Worm (Caenorhabditis elegans) whole organism, L4/young adult: ENCODE measurements around the gene asp-3.

Experiments used
- W03F9.2 ChIP-seq: fragments of 150-350 bp; optimal IDR thresholded peaks from 2 replicates; lab custom pipeline; 2014; ENCODE audit warnings: missing biosample characterization, missing genetic modification characterization
- dao-5 ChIP-seq: sonication (generic microtip); optimal IDR thresholded peaks from 2 replicates; lab custom pipeline; 2016; ENCODE audit warnings: missing genotype, missing genetic modification characterization, moderate library complexity, missing compliant biosample characterization
- him-1 ChIP-seq: sonication (generic microtip); optimal IDR thresholded peaks from 2 replicates; lab custom pipeline; 2016; ENCODE audit warnings: missing genotype, missing genetic modification reagents, missing genetic modification characterization, missing compliant biosample characterization

Gene asp-3

ce11 chrX:6806463-6806862 is 15.6 kb downstream of the asp-3 start, which contains the start of gene atg-2:
atg-2 (plus strand) TSS chrX:6806763.
- TF ChIP-seq dao-5 (tag; lab: Kevin White, UChicago) (no peak), him-1 (tag; lab: Kevin White, UChicago) (no peak)

ce11 chrX:6807137-6807861 is 16.4 kb downstream of the asp-3 start:
- TF ChIP-seq him-1 (tag; lab: Kevin White, UChicago) (no peak), dao-5 (tag; lab: Kevin White, UChicago) (no peak), W03F9.2 (no peak)

- TF ChIP-seq W03F9.2 (no peak), dao-5 (tag; lab: Kevin White, UChicago) (no peak), him-1 (tag; lab: Kevin White, UChicago) (no peak)
Observed at ce11 chrX:6808239-6808638, 17.4 kb downstream of the asp-3 start.

ce11 chrX:6808640-6809039 is 17.8 kb downstream of the asp-3 start:
- TF ChIP-seq dao-5 (tag; lab: Kevin White, UChicago) (no peak), him-1 (tag; lab: Kevin White, UChicago) (no peak), W03F9.2 (no peak)

- no peak for TF ChIP-seq dao-5 (tag; lab: Kevin White, UChicago)
- TF ChIP-seq W03F9.2, result no peak
- no peak for TF ChIP-seq him-1 (tag; lab: Kevin White, UChicago)
Observed at ce11 chrX:6813025-6813424, 22.2 kb downstream of the asp-3 start.

ce11 chrX:6818036-6818488 is 27.2 kb downstream of the asp-3 start, which contains the start of gene dhs-28:
dhs-28 (plus strand) TSS chrX:6818438.
- TF ChIP-seq dao-5 (tag; lab: Kevin White, UChicago), result no peak
- TF ChIP-seq W03F9.2, result no peak
- no peak for TF ChIP-seq him-1 (tag; lab: Kevin White, UChicago)

- TF ChIP-seq dao-5 (tag; lab: Kevin White, UChicago) (no peak), W03F9.2 (no peak), him-1 (tag; lab: Kevin White, UChicago) (no peak)
Observed at ce11 chrX:6819135-6819534, 28.3 kb downstream of the asp-3 start.

ce11 chrX:6819633-6820032 is 28.8 kb downstream of the asp-3 start:
- TF ChIP-seq W03F9.2, result no peak

- no peak for TF ChIP-seq dao-5 (tag; lab: Kevin White, UChicago)
- TF ChIP-seq him-1 (tag; lab: Kevin White, UChicago), result no peak
- no peak for TF ChIP-seq W03F9.2
Observed at ce11 chrX:6822552-6822951, 31.7 kb downstream of the asp-3 start.

ce11 chrX:6823218-6823979 is 32.5 kb downstream of the asp-3 start, which contains the start of gene gei-15:
gei-15 (minus strand) TSS chrX:6823268.
- TF ChIP-seq dao-5 (tag; lab: Kevin White, UChicago) (no peak), him-1 (tag; lab: Kevin White, UChicago) (no peak), W03F9.2 (no peak)

ce11 chrX:6825840-6826239 is 35.0 kb downstream of the asp-3 start, which contains the start of gene F41B4.1:
F41B4.1 (minus strand) TSS chrX:6825862.
- TF ChIP-seq W03F9.2 (no peak), dao-5 (tag; lab: Kevin White, UChicago) (no peak), him-1 (tag; lab: Kevin White, UChicago) (no peak)

ce11 chrX:6835166-6835565 is 44.3 kb downstream of the asp-3 start, which contains the start of gene F41B4.2:
F41B4.2 (minus strand) TSS chrX:6835266.
- TF ChIP-seq him-1 (tag; lab: Kevin White, UChicago) (no peak), dao-5 (tag; lab: Kevin White, UChicago) (no peak)

- no peak for TF ChIP-seq W03F9.2
- no peak for TF ChIP-seq dao-5 (tag; lab: Kevin White, UChicago)
- no peak for TF ChIP-seq him-1 (tag; lab: Kevin White, UChicago)
Observed at ce11 chrX:6836065-6836527, 45.2 kb downstream of the asp-3 start, which contains the start of gene F41B4.3. F41B4.3 (minus strand) TSS chrX:6836115.
